Worm (Caenorhabditis elegans) whole organism, L3 larva: ENCODE data around the gene bed-3.

Source experiments
- ama-1 ChIP-seq: fragments of 150-350 bp; optimal IDR thresholded peaks from 2 replicates; lab custom pipeline; 2018
- ceh-9 ChIP-seq: sonication (generic microtip); optimal IDR thresholded peaks from 2 replicates; lab custom pipeline; 2018; ENCODE audit warnings: missing biosample characterization, missing genetic modification characterization
- elt-2 ChIP-seq: sonication (generic microtip); optimal IDR thresholded peaks from 2 replicates; lab custom pipeline; 2016; ENCODE audit warnings: missing genetic modification reagents, mild to moderate bottlenecking, missing genetic modification characterization, missing compliant biosample characterization
- nhr-28 ChIP-seq: fragments of 150-350 bp; optimal IDR thresholded peaks from 2 replicates; lab custom pipeline; 2014; ENCODE audit warnings: missing biosample characterization, missing genetic modification characterization
- nhr-76 ChIP-seq: fragments of 150-350 bp; sonication (generic microtip); optimal IDR thresholded peaks from 5 replicates; lab custom pipeline; 2014; ENCODE audit warnings: missing biosample characterization, missing genetic modification characterization
- unc-62 ChIP-seq: fragments of 150-350 bp; sonication (generic microtip); optimal IDR thresholded peaks from 4 replicates; lab custom pipeline; 2014; ENCODE audit warnings: missing biosample characterization, missing genetic modification reagents, missing genetic modification characterization
- ztf-4 ChIP-seq: fragments of 150-350 bp; optimal IDR thresholded peaks from 2 replicates; lab custom pipeline; 2014; ENCODE audit warnings: missing biosample characterization, missing genetic modification characterization

ce11 chrIV:9872786-9873185 lies 43.5 kb upstream of the bed-3 start:
- TF ChIP-seq nhr-76 (tag; lab: Kevin White, UChicago) (no peak), unc-62 (GFP tag; lab: Kevin White, UChicago) (no peak), nhr-28 (tag; lab: Kevin White, UChicago) (no peak), elt-2 (peak; percentile 60), ceh-9 (tag; lab: Kevin White, UChicago) (no peak), ama-1 (lab: Kevin White, UChicago) (no peak), ztf-4 (no peak)
